Worm (Caenorhabditis elegans): ENCODE results near the gene F01D5.1.

Gene F01D5.1

DNA sequence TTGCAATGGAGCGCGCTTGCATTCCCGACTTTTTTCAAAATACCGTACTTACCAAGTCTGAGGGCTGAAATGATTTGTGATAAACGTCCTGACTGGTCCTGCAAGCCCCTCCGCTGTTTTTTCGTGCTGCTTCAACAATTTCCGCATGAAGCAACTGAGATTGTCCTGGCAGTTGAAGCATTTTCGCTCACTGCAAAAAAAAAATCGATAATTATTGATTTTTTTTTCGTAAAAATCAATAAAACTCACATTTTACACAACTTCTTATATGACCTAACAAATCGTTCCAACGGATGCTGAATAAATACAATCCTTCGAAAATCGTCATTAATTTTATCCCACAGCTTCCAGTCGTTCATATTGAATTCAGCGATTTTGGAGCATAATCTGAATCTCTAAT lies 21.5 kb upstream of the F01D5.1 start:
- TF ChIP-seq ceh-28 (tag; optimal IDR thresholded peaks at IDR 0.05) (peak; percentile 83), unc-39 (tag; optimal IDR thresholded peaks at IDR 0.05) (no peak), nhr-11 (tag; optimal IDR thresholded peaks at IDR 0.05) (no peak)

DNA sequence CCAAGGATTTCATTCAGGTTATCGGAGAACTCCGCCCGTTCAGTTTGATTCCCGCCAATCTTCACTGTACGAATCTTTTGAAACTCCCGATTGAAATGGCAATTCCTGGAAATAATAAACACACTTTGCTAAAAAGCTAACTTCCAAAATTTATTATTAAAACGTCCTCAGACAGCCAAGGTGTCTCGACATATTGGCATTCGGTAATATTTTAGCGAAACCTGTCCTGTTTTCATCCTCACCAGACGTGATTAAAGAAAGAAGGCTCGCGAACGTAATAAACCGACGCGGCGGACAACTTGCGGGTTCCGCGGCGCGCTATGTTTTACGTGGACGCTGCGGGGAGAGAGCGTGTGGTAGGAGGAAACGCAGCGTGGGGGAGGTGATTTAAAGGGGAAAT lies 20.8 kb upstream of the F01D5.1 start:
- TF ChIP-seq pha-4 (tag; optimal IDR thresholded peaks at IDR 0.05) (peak; percentile 52), nhr-77 (tag; optimal IDR thresholded peaks at IDR 0.05) (peak; percentile 69), pqm-1 (tag; optimal IDR thresholded peaks at IDR 0.05) (peak; percentile 79), tbx-2 (tag; optimal IDR thresholded peaks at IDR 0.05) (peak; percentile 71), lin-39 (tag; optimal IDR thresholded peaks at IDR 0.05) (peak; percentile 50), jun-1 (tag; optimal IDR thresholded peaks at IDR 0.05) (peak; percentile 26), R02D3.7 (tag; optimal IDR thresholded peaks at IDR 0.05) (peak; percentile 41), nhr-237 (tag; optimal IDR thresholded peaks at IDR 0.05) (no peak), nhr-23 (tag; optimal IDR thresholded peaks at IDR 0.05) (peak; percentile 78), nhr-43 (tag; optimal IDR thresholded peaks at IDR 0.05; ENCODE audit: poor library complexity, severe bottlenecking) (peak; percentile 79), nhr-12 (tag; optimal IDR thresholded peaks at IDR 0.05) (no peak), lsy-12 (tag; optimal IDR thresholded peaks at IDR 0.05) (peak; percentile 84), ZK546.5 (tag; optimal IDR thresholded peaks at IDR 0.05) (no peak), snpc-4 (tag; optimal IDR thresholded peaks at IDR 0.05) (peak; percentile 99), fkh-2 (tag; optimal IDR thresholded peaks at IDR 0.05) (peak; percentile 62), hmg-11 (tag; optimal IDR thresholded peaks at IDR 0.05) (peak; percentile 75), ceh-82 (tag; optimal IDR thresholded peaks at IDR 0.05) (peak; percentile 55), nfya-1 (tag; optimal IDR thresholded peaks at IDR 0.05; ENCODE audit: insufficient read depth) (peak; percentile 74), skn-1 (tag; optimal IDR thresholded peaks at IDR 0.05) (peak; percentile 39), lin-15B (tag; optimal IDR thresholded peaks at IDR 0.05) (peak; percentile 62), eor-1 (tag; optimal IDR thresholded peaks at IDR 0.05) (no peak), ceh-9 (tag; optimal IDR thresholded peaks at IDR 0.05) (no peak), ama-1 (optimal IDR thresholded peaks at IDR 0.05) (peak; percentile 98), nhr-25 (tag; optimal IDR thresholded peaks at IDR 0.05) (peak; percentile 65), elt-2 (tag; optimal IDR thresholded peaks at IDR 0.05) (peak; percentile 62)

DNA sequence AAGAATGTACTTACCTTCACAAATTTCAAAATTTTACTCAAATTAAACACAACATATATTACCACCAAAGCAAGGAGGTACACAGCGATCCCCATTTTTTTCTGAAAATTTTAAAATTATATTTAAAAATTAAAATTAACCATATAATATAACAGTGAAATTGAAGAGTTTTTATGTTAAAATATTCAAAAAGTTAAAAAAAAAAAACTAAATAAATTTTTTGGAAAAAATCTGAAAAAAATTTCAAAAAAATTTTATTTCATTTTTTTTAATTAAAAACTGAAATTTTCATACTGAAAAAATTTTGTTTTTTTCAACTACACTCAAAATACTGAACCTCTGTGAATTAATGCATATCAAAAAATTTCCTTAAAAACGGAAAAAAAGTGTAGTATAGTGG lies 19.5 kb upstream of the F01D5.1 start, which contains the start of gene cyp-37A1:
cyp-37A1 (minus strand) TSS at position 101 of the 400 bp plus-strand sequence.
- TF ChIP-seq jun-1 (tag; optimal IDR thresholded peaks at IDR 0.05): no peak
- no peak for TF ChIP-seq hmg-11 (tag; optimal IDR thresholded peaks at IDR 0.05)
- TF ChIP-seq eor-1 (tag; optimal IDR thresholded peaks at IDR 0.05): no peak
- TF ChIP-seq nfya-1 (tag; optimal IDR thresholded peaks at IDR 0.05; ENCODE audit: insufficient read depth): no peak
- no peak for TF ChIP-seq mdl-1 (tag; optimal IDR thresholded peaks at IDR 0.05)
- no peak for TF ChIP-seq nhr-28 (tag; optimal IDR thresholded peaks at IDR 0.05)
- no peak for TF ChIP-seq nhr-12 (tag; optimal IDR thresholded peaks at IDR 0.05)
- no peak for TF ChIP-seq lin-39 (tag; optimal IDR thresholded peaks at IDR 0.05)
- TF ChIP-seq nhr-77 (tag; optimal IDR thresholded peaks at IDR 0.05): no peak
- TF ChIP-seq egl-5 (tag; optimal IDR thresholded peaks at IDR 0.05): no peak

DNA sequence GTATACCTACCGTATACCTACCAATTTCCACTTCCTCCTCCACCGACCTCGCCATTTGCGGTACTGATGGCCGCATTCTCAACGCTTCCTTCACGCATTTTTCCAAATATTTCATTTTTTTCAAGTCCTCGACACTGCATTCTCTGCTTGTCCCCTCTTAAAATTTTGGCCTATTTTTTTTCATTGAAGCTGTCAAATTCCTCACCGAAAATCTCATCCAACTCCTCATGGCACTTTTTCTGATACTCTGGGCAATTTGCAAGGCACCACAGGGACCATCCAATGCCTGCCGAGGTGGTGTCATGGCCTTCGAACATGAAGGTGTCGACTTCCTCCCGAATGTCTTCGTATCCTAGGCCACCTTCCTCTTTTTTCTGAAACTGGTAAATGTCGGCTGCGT lies 17.3 kb upstream of the F01D5.1 start:
- no peak for TF ChIP-seq ceh-28 (tag; optimal IDR thresholded peaks at IDR 0.05)
- TF ChIP-seq R02D3.7 (tag; optimal IDR thresholded peaks at IDR 0.05): no peak
- TF ChIP-seq pha-4 (tag; optimal IDR thresholded peaks at IDR 0.05): no peak
- no peak for TF ChIP-seq nhr-11 (tag; optimal IDR thresholded peaks at IDR 0.05)
- no peak for TF ChIP-seq hmg-11 (tag; optimal IDR thresholded peaks at IDR 0.05)
- TF ChIP-seq lin-15B (tag; optimal IDR thresholded peaks at IDR 0.05): no peak
- no peak for TF ChIP-seq elt-2 (tag; optimal IDR thresholded peaks at IDR 0.05)
- TF ChIP-seq pqm-1 (tag; optimal IDR thresholded peaks at IDR 0.05): no peak
- TF ChIP-seq ztf-11 (tag; optimal IDR thresholded peaks at IDR 0.05): no peak
- no peak for TF ChIP-seq sea-2 (GFP tag; optimal IDR thresholded peaks at IDR 0.05)

DNA sequence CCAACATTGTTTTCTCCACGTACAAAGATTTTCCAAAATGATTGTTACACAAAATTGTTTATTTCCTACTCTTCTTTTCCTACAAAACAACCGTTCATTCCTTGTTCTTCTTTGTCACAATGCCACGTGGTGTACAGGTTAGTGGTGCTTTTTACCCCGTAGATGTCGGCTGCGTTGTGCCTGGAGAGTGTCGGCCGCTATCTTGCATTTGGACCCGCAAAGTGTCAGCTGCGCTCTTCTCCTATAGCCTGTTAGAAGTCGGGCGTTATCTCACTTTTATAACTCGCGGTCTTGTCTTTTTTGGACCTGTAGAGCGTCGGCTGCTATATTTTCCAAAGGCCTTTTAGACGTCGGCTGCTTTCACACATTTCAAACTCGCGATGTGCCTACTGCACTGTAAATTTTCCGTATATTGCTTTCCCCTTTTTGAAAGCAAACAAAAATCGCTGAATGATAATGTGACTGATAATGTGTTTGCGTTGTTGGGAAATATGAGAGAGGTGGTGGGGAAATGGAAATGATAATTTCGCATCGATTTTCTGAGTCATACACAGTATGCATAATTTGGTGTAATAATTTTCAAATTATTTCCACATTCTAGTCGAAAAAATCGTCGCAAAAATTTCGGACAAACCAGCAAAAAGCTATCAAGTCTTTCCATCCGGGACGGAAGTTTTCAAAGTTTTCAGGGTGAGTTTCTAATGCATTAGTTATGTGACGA lies 13.4 kb upstream of the F01D5.1 start, which contains the start of gene F01D5.8:
F01D5.8 (plus strand) TSS at position 51 of the 721 bp plus-strand sequence.
- TF ChIP-seq elt-2 (tag; optimal IDR thresholded peaks at IDR 0.05) (peak; percentile 45), pqm-1 (tag; optimal IDR thresholded peaks at IDR 0.05) (no peak), snpc-4 (tag; optimal IDR thresholded peaks at IDR 0.05) (peak; percentile 17)

All from whole organism, L3 larva.